Worm (Caenorhabditis elegans) whole organism, L4 larva: Measurements from ENCODE around the gene rde-8.

ENCODE experiments used
- F37D6.2 ChIP-seq: sonication (generic microtip); optimal IDR thresholded peaks from 2 replicates; lab custom pipeline; 2016; ENCODE audit warnings: mild to moderate bottlenecking, missing genetic modification characterization, missing compliant biosample characterization
- T20F7.1 ChIP-seq: fragments of 200-800 bp; sonication (Bioruptor generic); optimal IDR thresholded peaks from 2 replicates; lab custom pipeline; 2018; ENCODE audit warnings: mild to moderate bottlenecking, missing genetic modification characterization, missing compliant biosample characterization
- T26A8.4 ChIP-seq: fragments of 200-800 bp; sonication (Bioruptor generic); IDR thresholded peaks from 2 replicates; pipeline ENCODE4 v1.3.6; 2022; ENCODE audit warnings: missing genetic modification characterization, missing compliant biosample characterization
- Y5F2A.4 ChIP-seq: fragments of 200-800 bp; sonication (Bioruptor generic); optimal IDR thresholded peaks from 2 replicates; lab custom pipeline; 2018; ENCODE audit warnings: mild to moderate bottlenecking, missing genetic modification characterization, missing compliant biosample characterization
- aha-1 ChIP-seq: fragments of 150-350 bp; peaks from one replicate; lab custom pipeline; 2014; ENCODE audit warnings: missing biosample characterization, missing genetic modification characterization
- ama-1 ChIP-seq: fragments of 150-350 bp; optimal IDR thresholded peaks from 2 replicates; lab custom pipeline; 2014; ENCODE audit warnings: inconsistent platforms, mixed read lengths
- ceh-82 ChIP-seq: sonication (generic microtip); optimal IDR thresholded peaks from 2 replicates; lab custom pipeline; 2017; ENCODE audit warnings: missing biosample characterization, missing genetic modification characterization
- ces-1 ChIP-seq: fragments of 150-350 bp; sonication (generic microtip); optimal IDR thresholded peaks from 4 replicates; lab custom pipeline; 2014; ENCODE audit warnings: missing biosample characterization, missing genetic modification reagents, missing genetic modification characterization
- daf-16 ChIP-seq, 3 experiments: sonication (generic microtip); optimal IDR thresholded peaks; 2 replicates each; lab custom pipeline; 2016 to 2017; ENCODE audit warnings: missing genetic modification characterization in 3 of 3, missing genetic modification reagents in 3 of 3, mild to moderate bottlenecking in 2 of 3, missing compliant biosample characterization in 2 of 3, missing biosample characterization in 1 of 3, moderate library complexity in 1 of 3
- dpl-1 ChIP-seq: fragments of 150-350 bp; optimal IDR thresholded peaks from 2 replicates; lab custom pipeline; 2014; ENCODE audit warnings: missing biosample characterization, missing genetic modification reagents, missing genetic modification characterization
- dve-1 ChIP-seq: sonication (generic microtip); optimal IDR thresholded peaks from 2 replicates; lab custom pipeline; 2017; ENCODE audit warnings: antibody characterized with exemption, mild to moderate bottlenecking, missing genetic modification characterization, missing compliant biosample characterization; ENCODE audit not compliant: insufficient read depth
- hmg-1.1 ChIP-seq: fragments of 200-800 bp; sonication (Bioruptor generic); IDR thresholded peaks from 2 replicates; pipeline ENCODE4 v1.3.6; 2022; ENCODE audit warnings: missing genetic modification reagents, missing genetic modification characterization, missing compliant biosample characterization
- jun-1 ChIP-seq: fragments of 150-350 bp; optimal IDR thresholded peaks from 2 replicates; lab custom pipeline; 2014; ENCODE audit warnings: missing biosample characterization, missing genetic modification reagents, missing genetic modification characterization
- lin-1 ChIP-seq: fragments of 200-800 bp; sonication (Bioruptor generic); IDR thresholded peaks from 2 replicates; pipeline ENCODE4 v1.3.6; 2022; ENCODE audit warnings: missing genetic modification reagents, missing genetic modification characterization, missing compliant biosample characterization
- lin-13 ChIP-seq: fragments of 150-350 bp; optimal IDR thresholded peaks from 2 replicates; lab custom pipeline; 2014; ENCODE audit warnings: missing biosample characterization, missing genetic modification reagents, missing genetic modification characterization
- lin-15B ChIP-seq: fragments of 150-350 bp; sonication (generic microtip); optimal IDR thresholded peaks from 3 replicates; lab custom pipeline; 2014; ENCODE audit warnings: missing biosample characterization, missing genetic modification characterization
- lin-29 ChIP-seq: fragments of 200-800 bp; sonication (Bioruptor generic); IDR thresholded peaks from 2 replicates; pipeline ENCODE4 v1.3.6; 2022; ENCODE audit warnings: missing genetic modification reagents, missing genetic modification characterization, missing compliant biosample characterization
- lin-38 ChIP-seq: fragments of 200-800 bp; sonication (Bioruptor generic); IDR thresholded peaks from 2 replicates; pipeline ENCODE4 v1.3.6; 2022; ENCODE audit warnings: missing genetic modification reagents, missing genetic modification characterization, missing compliant biosample characterization
- lsy-2 ChIP-seq, 2 experiments: fragments of 150-350 bp in 1 of 2; sonication (generic microtip) in 1 of 2; optimal IDR thresholded peaks; 2 replicates each; lab custom pipeline; 2014 to 2017; ENCODE audit warnings: missing biosample characterization in 2 of 2, missing genetic modification characterization in 2 of 2
- mes-2 ChIP-seq: sonication (generic microtip); optimal IDR thresholded peaks from 2 replicates; lab custom pipeline; 2016; ENCODE audit warnings: missing genotype, mild to moderate bottlenecking, missing genetic modification characterization, missing compliant biosample characterization; ENCODE audit not compliant: poor library complexity, severe bottlenecking
- mxl-2 ChIP-seq: fragments of 200-800 bp; sonication (Bioruptor generic); conservative IDR thresholded peaks from 2 replicates; pipeline ENCODE4 v1.3.6; 2022; ENCODE audit warnings: missing genetic modification reagents, missing genetic modification characterization, missing compliant biosample characterization
- mxl-3 ChIP-seq: fragments of 200-800 bp; sonication (Bioruptor generic); optimal IDR thresholded peaks from 2 replicates; lab custom pipeline; 2018; ENCODE audit warnings: mild to moderate bottlenecking, missing genetic modification characterization, missing compliant biosample characterization
- nhr-102 ChIP-seq: sonication (generic microtip); optimal IDR thresholded peaks from 2 replicates; lab custom pipeline; 2016; ENCODE audit warnings: mild to moderate bottlenecking, missing genetic modification characterization, moderate library complexity, missing compliant biosample characterization
- nhr-11 ChIP-seq: fragments of 150-350 bp; optimal IDR thresholded peaks from 2 replicates; lab custom pipeline; 2014; ENCODE audit warnings: missing biosample characterization, missing genetic modification characterization
- nhr-28 ChIP-seq: fragments of 150-350 bp; optimal IDR thresholded peaks from 2 replicates; lab custom pipeline; 2014; ENCODE audit warnings: missing biosample characterization, missing genetic modification characterization
- nhr-42 ChIP-seq: fragments of 200-800 bp; sonication (Bioruptor generic); IDR thresholded peaks from 2 replicates; pipeline ENCODE4 v1.3.6; 2022; ENCODE audit warnings: missing genetic modification characterization, missing compliant biosample characterization
- nhr-48 ChIP-seq: sonication (generic microtip); optimal IDR thresholded peaks from 2 replicates; lab custom pipeline; 2016; ENCODE audit warnings: mild to moderate bottlenecking, missing genetic modification characterization, missing compliant biosample characterization
- nhr-6 ChIP-seq: fragments of 150-350 bp; optimal IDR thresholded peaks from 2 replicates; lab custom pipeline; 2014; ENCODE audit warnings: missing biosample characterization, missing genetic modification characterization
- pha-4 ChIP-seq, 2 experiments: fragments of 150-350 bp in 1 of 2; fragments of 200-800 bp in 1 of 2; sonication (Bioruptor generic) in 1 of 2; IDR thresholded peaks in 1 of 2; optimal IDR thresholded peaks in 1 of 2; 2 replicates each; pipeline versions ENCODE4 v1.3.6 to Lab custom; 2014 to 2022; ENCODE audit warnings: missing genetic modification characterization in 2 of 2, missing genetic modification reagents in 2 of 2, missing biosample characterization in 1 of 2, missing compliant biosample characterization in 1 of 2
- pqm-1 ChIP-seq: sonication (generic microtip); optimal IDR thresholded peaks from 2 replicates; lab custom pipeline; 2017; ENCODE audit warnings: missing biosample characterization, missing genetic modification characterization
- rbr-2 ChIP-seq: sonication (generic microtip); optimal IDR thresholded peaks from 2 replicates; lab custom pipeline; 2016; ENCODE audit warnings: missing genotype, missing genetic modification characterization, missing compliant biosample characterization
- saeg-2 ChIP-seq: fragments of 200-800 bp; sonication (Bioruptor generic); IDR thresholded peaks from 2 replicates; pipeline ENCODE4 v1.3.6; 2022; ENCODE audit warnings: missing genetic modification reagents, missing genetic modification characterization, missing compliant biosample characterization
- set-16 ChIP-seq: fragments of 200-800 bp; sonication (Bioruptor generic); IDR thresholded peaks from 2 replicates; pipeline ENCODE4 v1.3.6; 2022; ENCODE audit warnings: missing genetic modification reagents, missing genetic modification characterization, missing compliant biosample characterization
- skn-1 ChIP-seq: fragments of 150-350 bp; optimal IDR thresholded peaks from 2 replicates; lab custom pipeline; 2014; ENCODE audit warnings: missing biosample characterization, missing genetic modification characterization
- snpc-1.2 ChIP-seq: fragments of 200-800 bp; sonication (Bioruptor generic); IDR thresholded peaks from 2 replicates; pipeline ENCODE4 v1.3.6; 2022; ENCODE audit warnings: missing genetic modification reagents, missing genetic modification characterization, missing compliant biosample characterization
- tag-97 ChIP-seq: fragments of 200-800 bp; sonication (Bioruptor generic); IDR thresholded peaks from 2 replicates; pipeline ENCODE4 v1.3.6; 2022; ENCODE audit warnings: missing genetic modification characterization, missing compliant biosample characterization
- unc-62 ChIP-seq, 3 experiments: fragments of 150-350 bp in 1 of 3; sonication (generic microtip); optimal IDR thresholded peaks in 2 of 3; peaks in 1 of 3; 1 replicate in 1 of 3; 2 replicates in 2 of 3; lab custom pipeline; 2014 to 2017; ENCODE audit warnings: missing biosample characterization in 3 of 3, missing genetic modification characterization in 3 of 3, missing genetic modification reagents in 3 of 3, missing genotype in 1 of 3
- zip-11 ChIP-seq: fragments of 200-800 bp; sonication (Bioruptor generic); IDR thresholded peaks from 2 replicates; pipeline ENCODE4 v1.3.6; 2022; ENCODE audit warnings: missing genetic modification characterization, missing compliant biosample characterization

The rde-8 gene

DNA sequence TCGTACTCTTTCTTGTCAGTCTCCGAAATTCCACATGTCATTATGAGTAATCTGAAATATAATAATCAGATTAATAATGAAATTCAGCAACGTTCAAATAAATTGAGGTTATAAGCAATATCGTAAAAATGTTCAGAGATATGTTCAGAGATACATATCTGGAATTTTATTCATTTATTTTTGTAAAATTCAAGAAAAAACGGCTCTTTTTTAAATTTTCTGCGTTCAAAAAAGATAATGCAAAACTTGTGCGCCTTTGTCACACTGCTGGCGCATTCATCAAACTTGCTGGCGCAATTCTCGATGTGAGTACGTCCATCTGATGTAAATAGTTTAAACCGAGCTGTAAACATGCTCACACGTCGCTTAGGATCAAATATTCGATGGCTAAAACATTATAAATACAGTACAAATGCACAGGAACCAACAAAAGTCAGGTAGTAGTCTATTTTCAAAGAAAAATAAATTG lies at the start of gene rde-8, which contains the start of gene ZC477.3:
Gene rde-8, minus strand, starts transcription at position 51 of the 469 bp plus-strand sequence.
Gene ZC477.3, plus strand, starts transcription at position 282 of the 469 bp plus-strand sequence.
- TF ChIP-seq rbr-2 (tag; lab: Kevin White, UChicago): peak; percentile 59
- peak; percentile 24 for TF ChIP-seq nhr-6 (tag; lab: Kevin White, UChicago)
- no peak for TF ChIP-seq zip-11
- peak; percentile 4 for TF ChIP-seq lin-13 (GFP tag; lab: Kevin White, UChicago)
- no peak for TF ChIP-seq mxl-2
- TF ChIP-seq unc-62 (GFP tag; optimal IDR thresholded peaks at IDR 0.05 in 1 of 2; lab: Kevin White, UChicago): peak in 1 of 2 experiments; percentile 64
- no peak for TF ChIP-seq unc-62 (tag; optimal IDR thresholded peaks at IDR 0.05; lab: Kevin White, UChicago)
- peak; percentile 3 for TF ChIP-seq nhr-11
- no peak for TF ChIP-seq saeg-2
- peak in 1 of 2 experiments; percentile 88 for TF ChIP-seq lsy-2 (tag; optimal IDR thresholded peaks at IDR 0.05; lab: Kevin White, UChicago)
- no peak for TF ChIP-seq tag-97
- TF ChIP-seq lin-38: peak; percentile 79
- 0 out of 2 replicates have a peak, but pooled peaks have one; percentile 60 for TF ChIP-seq hmg-1.1 (GFP tag; lab: Robert Waterston, UW)
- TF ChIP-seq lin-29 (GFP tag; lab: Robert Waterston, UW): no peak
- TF ChIP-seq daf-16 (GFP tag; optimal IDR thresholded peaks at IDR 0.05; lab: Kevin White, UChicago): peak in 1 of 2 experiments; percentile 67
- TF ChIP-seq daf-16 (tag; optimal IDR thresholded peaks at IDR 0.05; lab: Kevin White, UChicago): peak; percentile 68
- TF ChIP-seq pqm-1 (tag; lab: Kevin White, UChicago): no peak
- TF ChIP-seq F37D6.2 (tag; lab: Kevin White, UChicago): peak; percentile 23
- 0 out of 2 replicates have a peak, but pooled peaks have one; percentile 52 for TF ChIP-seq snpc-1.2
- no peak for TF ChIP-seq lin-15B (tag; lab: Kevin White, UChicago)
- TF ChIP-seq ama-1 (lab: Kevin White, UChicago): peak; percentile 10
- no peak for TF ChIP-seq pha-4 (GFP tag; IDR thresholded peaks at IDR 0.05; lab: Robert Waterston, UW)
- no peak for TF ChIP-seq pha-4 (tag; optimal IDR thresholded peaks at IDR 0.05; lab: Kevin White, UChicago)
- no peak for TF ChIP-seq Y5F2A.4 (GFP tag; lab: Kevin White, UChicago)
- peak; percentile 81 for TF ChIP-seq mes-2
- TF ChIP-seq dpl-1 (GFP tag; lab: Kevin White, UChicago): peak; percentile 75
- no peak for TF ChIP-seq lin-1 (GFP tag; lab: Robert Waterston, UW)
- peak; percentile 38 for TF ChIP-seq nhr-48 (tag; lab: Kevin White, UChicago)
- peak; percentile 42 for TF ChIP-seq nhr-102 (tag; lab: Kevin White, UChicago)
- TF ChIP-seq jun-1 (tag; lab: Kevin White, UChicago): peak; percentile 28
- TF ChIP-seq set-16 (GFP tag; lab: Robert Waterston, UW): no peak
- no peak for TF ChIP-seq mxl-3 (GFP tag; lab: Kevin White, UChicago)
- TF ChIP-seq T20F7.1 (GFP tag; lab: Kevin White, UChicago): peak; percentile 54
- TF ChIP-seq nhr-28 (tag; lab: Kevin White, UChicago): peak; percentile 18
- no peak for TF ChIP-seq ceh-82 (tag; lab: Kevin White, UChicago)
- peak; percentile 87 for TF ChIP-seq aha-1 (tag; lab: Kevin White, UChicago)
- TF ChIP-seq skn-1 (tag; lab: Kevin White, UChicago): no peak
- peak; percentile 68 for TF ChIP-seq dve-1 (tag; lab: Kevin White, UChicago)

DNA sequence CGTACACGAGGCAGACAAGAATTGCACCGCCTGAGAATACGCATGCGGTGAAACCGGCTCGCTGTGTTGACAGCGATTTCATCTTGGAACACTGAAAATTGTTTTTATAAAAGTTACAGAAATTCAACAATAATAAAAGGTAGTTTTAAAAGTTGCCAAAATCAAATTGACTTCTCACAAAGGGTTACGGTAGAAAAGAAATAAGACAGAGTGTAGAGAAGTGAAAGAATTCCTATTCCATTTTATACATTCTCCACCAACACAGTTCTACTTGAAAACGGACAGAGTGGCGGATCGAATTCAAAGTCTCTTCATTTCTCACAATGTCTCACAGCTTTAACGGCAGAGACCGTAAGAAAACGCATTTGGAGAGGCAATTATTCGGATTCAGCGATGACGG lies 49.3 kb upstream of the rde-8 start, which contains the start of gene col-113:
Gene col-113, minus strand, starts transcription at position 101 of the 400 bp plus-strand sequence.
- TF ChIP-seq ces-1 (GFP tag; lab: Kevin White, UChicago) (no peak), tag-97 (no peak), T26A8.4 (GFP tag; lab: Robert Waterston, UW) (no peak), nhr-42 (no peak), skn-1 (tag; lab: Kevin White, UChicago) (no peak)
